Worm (Caenorhabditis elegans) whole organism, L2 larva: Measurements from ENCODE around the gene col-117.

Experiments used
- aly-2 ChIP-seq: fragments of 150-350 bp; optimal IDR thresholded peaks from 2 replicates; lab custom pipeline; 2014; ENCODE audit warnings: missing biosample characterization, missing genetic modification characterization
- nhr-77 ChIP-seq: fragments of 150-350 bp; optimal IDR thresholded peaks from 2 replicates; lab custom pipeline; 2014; ENCODE audit warnings: missing biosample characterization, missing genetic modification characterization

DNA sequence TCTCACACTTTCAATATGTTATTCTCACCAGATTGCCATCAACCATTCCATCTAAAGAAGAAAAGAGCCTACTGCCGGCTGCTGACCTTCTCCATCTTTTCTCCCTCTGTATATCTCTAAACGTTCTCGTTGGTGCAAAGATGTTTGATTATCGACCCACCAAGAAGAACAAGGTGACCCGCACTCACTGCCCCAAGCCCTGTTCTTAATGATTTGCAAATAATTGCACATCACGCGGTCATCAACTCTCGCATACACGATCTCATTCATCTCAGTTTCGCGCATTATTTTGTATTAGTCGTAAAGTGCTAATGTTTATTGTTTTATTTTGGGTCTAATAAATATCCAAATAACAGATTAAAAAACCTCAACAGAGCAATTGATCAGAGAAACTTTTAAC, 4.5 kb downstream of the col-117 start:
- no peak for TF ChIP-seq aly-2
- TF ChIP-seq nhr-77 = no peak
